Worm (Caenorhabditis elegans) whole organism, L3 larva: Measurements from ENCODE around the gene T26C5.2.
A peak's percentile ranks its signal among the peaks of the same experiment; 100 is the strongest.

ENCODE experiments used
- R02D3.7 ChIP-seq: fragments of 150-350 bp; optimal IDR thresholded peaks from 2 replicates; lab custom pipeline; 2014; ENCODE audit warnings: missing biosample characterization, missing genetic modification characterization
- ZK546.5 ChIP-seq: sonication (generic microtip); optimal IDR thresholded peaks from 2 replicates; lab custom pipeline; 2017; ENCODE audit warnings: missing biosample characterization, missing genetic modification characterization
- aly-2 ChIP-seq: fragments of 150-350 bp; optimal IDR thresholded peaks from 2 replicates; lab custom pipeline; 2014; ENCODE audit warnings: missing biosample characterization, missing genetic modification characterization
- ama-1 ChIP-seq: fragments of 150-350 bp; optimal IDR thresholded peaks from 2 replicates; lab custom pipeline; 2018
- ceh-16 ChIP-seq: sonication (generic microtip); optimal IDR thresholded peaks from 2 replicates; lab custom pipeline; 2017; ENCODE audit warnings: missing biosample characterization, missing genetic modification characterization
- ceh-28 ChIP-seq: fragments of 150-350 bp; optimal IDR thresholded peaks from 2 replicates; lab custom pipeline; 2014; ENCODE audit warnings: missing biosample characterization, missing genetic modification reagents, missing genetic modification characterization
- ceh-82 ChIP-seq: fragments of 150-350 bp; optimal IDR thresholded peaks from 2 replicates; lab custom pipeline; 2014; ENCODE audit warnings: missing biosample characterization, missing genetic modification characterization
- ceh-9 ChIP-seq: sonication (generic microtip); optimal IDR thresholded peaks from 2 replicates; lab custom pipeline; 2018; ENCODE audit warnings: missing biosample characterization, missing genetic modification characterization
- daf-12 ChIP-seq: fragments of 150-350 bp; optimal IDR thresholded peaks from 2 replicates; lab custom pipeline; 2014; ENCODE audit warnings: missing biosample characterization, missing genetic modification reagents, missing genetic modification characterization
- egl-27 ChIP-seq: sonication (generic microtip); optimal IDR thresholded peaks from 4 replicates; lab custom pipeline; 2017; ENCODE audit warnings: missing biosample characterization, missing genetic modification reagents, missing genetic modification characterization
- egl-5 ChIP-seq: fragments of 150-350 bp; optimal IDR thresholded peaks from 2 replicates; lab custom pipeline; 2017; ENCODE audit warnings: missing biosample characterization, missing genetic modification reagents, missing genetic modification characterization, inconsistent platforms
- elt-1 ChIP-seq: fragments of 150-350 bp; optimal IDR thresholded peaks from 2 replicates; lab custom pipeline; 2014; ENCODE audit warnings: missing biosample characterization, missing genetic modification characterization
- elt-2 ChIP-seq: sonication (generic microtip); optimal IDR thresholded peaks from 2 replicates; lab custom pipeline; 2016; ENCODE audit warnings: missing genetic modification reagents, mild to moderate bottlenecking, missing genetic modification characterization, missing compliant biosample characterization
- elt-3 ChIP-seq, 3 experiments: fragments of 150-350 bp in 1 of 3; sonication (generic microtip) in 2 of 3; optimal IDR thresholded peaks; 2 replicates in 2 of 3; 4 replicates in 1 of 3; lab custom pipeline; 2014 to 2017; ENCODE audit warnings: missing biosample characterization in 3 of 3, missing genetic modification characterization in 3 of 3
- eor-1 ChIP-seq, 2 experiments: fragments of 150-350 bp; optimal IDR thresholded peaks; 2 replicates each; lab custom pipeline; 2014 to 2018; ENCODE audit warnings: missing biosample characterization in 2 of 2, missing genetic modification characterization in 2 of 2
- fkh-10 ChIP-seq: sonication (generic microtip); optimal IDR thresholded peaks from 2 replicates; lab custom pipeline; 2017; ENCODE audit warnings: missing biosample characterization, missing genetic modification reagents, missing genetic modification characterization
- fkh-2 ChIP-seq: fragments of 150-350 bp; optimal IDR thresholded peaks from 2 replicates; lab custom pipeline; 2014; ENCODE audit warnings: missing biosample characterization, missing genetic modification reagents, missing genetic modification characterization
- fos-1 ChIP-seq: fragments of 150-350 bp; optimal IDR thresholded peaks from 2 replicates; lab custom pipeline; 2014; ENCODE audit warnings: missing biosample characterization, missing genetic modification characterization
- hmg-11 ChIP-seq: sonication (generic microtip); optimal IDR thresholded peaks from 2 replicates; lab custom pipeline; 2016; ENCODE audit warnings: missing genetic modification characterization, missing compliant biosample characterization
- jun-1 ChIP-seq: fragments of 150-350 bp; optimal IDR thresholded peaks from 2 replicates; lab custom pipeline; 2014; ENCODE audit warnings: missing biosample characterization, missing genetic modification reagents, missing genetic modification characterization
- lin-15B ChIP-seq: fragments of 150-350 bp; optimal IDR thresholded peaks from 2 replicates; lab custom pipeline; 2014; ENCODE audit warnings: missing biosample characterization, missing genetic modification characterization
- lin-39 ChIP-seq: fragments of 150-350 bp; optimal IDR thresholded peaks from 2 replicates; lab custom pipeline; 2018; ENCODE audit warnings: missing biosample characterization, missing genetic modification reagents, missing genetic modification characterization
- lsy-12 ChIP-seq: sonication (generic microtip); optimal IDR thresholded peaks from 2 replicates; lab custom pipeline; 2016; ENCODE audit warnings: mild to moderate bottlenecking, missing genetic modification characterization, missing compliant biosample characterization
- mdl-1 ChIP-seq: fragments of 150-350 bp; optimal IDR thresholded peaks from 2 replicates; lab custom pipeline; 2014; ENCODE audit warnings: missing biosample characterization, missing genetic modification characterization
- mml-1 ChIP-seq: fragments of 150-350 bp; sonication (generic microtip); optimal IDR thresholded peaks from 3 replicates; lab custom pipeline; 2014; ENCODE audit warnings: missing biosample characterization, missing genetic modification characterization
- nfya-1 ChIP-seq: sonication (generic microtip); optimal IDR thresholded peaks from 2 replicates; lab custom pipeline; 2017; ENCODE audit warnings: missing genetic modification characterization, mild to moderate bottlenecking, missing compliant biosample characterization, antibody characterized with exemption, moderate library complexity; ENCODE audit not compliant: insufficient read depth
- nhr-11 ChIP-seq: fragments of 150-350 bp; optimal IDR thresholded peaks from 2 replicates; lab custom pipeline; 2014; ENCODE audit warnings: missing biosample characterization, missing genetic modification characterization
- nhr-12 ChIP-seq: fragments of 150-350 bp; optimal IDR thresholded peaks from 2 replicates; lab custom pipeline; 2014; ENCODE audit warnings: missing biosample characterization, missing genetic modification characterization
- nhr-23 ChIP-seq: fragments of 150-350 bp; optimal IDR thresholded peaks from 2 replicates; lab custom pipeline; 2014; ENCODE audit warnings: missing biosample characterization, missing genetic modification reagents, missing genetic modification characterization
- nhr-237 ChIP-seq: fragments of 150-350 bp; optimal IDR thresholded peaks from 2 replicates; lab custom pipeline; 2014; ENCODE audit warnings: missing biosample characterization, missing genetic modification characterization
- nhr-25 ChIP-seq: sonication (generic microtip); optimal IDR thresholded peaks from 2 replicates; lab custom pipeline; 2017; ENCODE audit warnings: missing biosample characterization, missing genetic modification characterization
- nhr-28 ChIP-seq: fragments of 150-350 bp; optimal IDR thresholded peaks from 2 replicates; lab custom pipeline; 2014; ENCODE audit warnings: missing biosample characterization, missing genetic modification characterization
- nhr-43 ChIP-seq: sonication (generic microtip); optimal IDR thresholded peaks from 2 replicates; lab custom pipeline; 2016; ENCODE audit warnings: mild to moderate bottlenecking, missing genetic modification characterization, missing compliant biosample characterization; ENCODE audit not compliant: poor library complexity, severe bottlenecking
- nhr-67 ChIP-seq: fragments of 150-350 bp; optimal IDR thresholded peaks from 2 replicates; lab custom pipeline; 2014; ENCODE audit warnings: missing biosample characterization, missing genetic modification characterization
- nhr-76 ChIP-seq: fragments of 150-350 bp; sonication (generic microtip); optimal IDR thresholded peaks from 5 replicates; lab custom pipeline; 2014; ENCODE audit warnings: missing biosample characterization, missing genetic modification characterization
- nhr-77 ChIP-seq: fragments of 150-350 bp; optimal IDR thresholded peaks from 2 replicates; lab custom pipeline; 2014; ENCODE audit warnings: missing biosample characterization, missing genetic modification characterization
- pha-4 ChIP-seq: fragments of 150-350 bp; optimal IDR thresholded peaks from 2 replicates; lab custom pipeline; 2014; ENCODE audit warnings: missing biosample characterization, missing genetic modification reagents, missing genetic modification characterization
- pqm-1 ChIP-seq: fragments of 150-350 bp; optimal IDR thresholded peaks from 2 replicates; lab custom pipeline; 2017; ENCODE audit warnings: missing biosample characterization, missing genetic modification characterization, inconsistent platforms
- sea-2 ChIP-seq: fragments of 150-350 bp; sonication (generic microtip); optimal IDR thresholded peaks from 4 replicates; lab custom pipeline; 2014; ENCODE audit warnings: missing biosample characterization, missing genetic modification reagents, missing genetic modification characterization
- skn-1 ChIP-seq: fragments of 150-350 bp; optimal IDR thresholded peaks from 2 replicates; lab custom pipeline; 2014; ENCODE audit warnings: missing biosample characterization, missing genetic modification characterization
- snpc-4 ChIP-seq: fragments of 150-350 bp; optimal IDR thresholded peaks from 2 replicates; lab custom pipeline; 2014; ENCODE audit warnings: missing biosample characterization, missing genetic modification characterization
- tbx-2 ChIP-seq: sonication (generic microtip); optimal IDR thresholded peaks from 2 replicates; lab custom pipeline; 2016; ENCODE audit warnings: mild to moderate bottlenecking, missing genetic modification characterization, missing compliant biosample characterization
- unc-39 ChIP-seq: sonication (generic microtip); optimal IDR thresholded peaks from 4 replicates; lab custom pipeline; 2017; ENCODE audit warnings: missing biosample characterization, missing genetic modification characterization
- unc-62 ChIP-seq: fragments of 150-350 bp; sonication (generic microtip); optimal IDR thresholded peaks from 4 replicates; lab custom pipeline; 2014; ENCODE audit warnings: missing biosample characterization, missing genetic modification reagents, missing genetic modification characterization
- zag-1 ChIP-seq: fragments of 150-350 bp; optimal IDR thresholded peaks from 2 replicates; lab custom pipeline; 2014; ENCODE audit warnings: missing biosample characterization, missing genetic modification characterization
- ztf-11 ChIP-seq: fragments of 150-350 bp; optimal IDR thresholded peaks from 2 replicates; lab custom pipeline; 2014; ENCODE audit warnings: missing biosample characterization, missing genetic modification characterization
- ztf-4 ChIP-seq: fragments of 150-350 bp; optimal IDR thresholded peaks from 2 replicates; lab custom pipeline; 2014; ENCODE audit warnings: missing biosample characterization, missing genetic modification characterization

T26C5.2 gene

ce11 chrII:9283668-9284357 lies 50.8 kb downstream of the T26C5.2 start:
- TF ChIP-seq ztf-11, result no peak
- TF ChIP-seq skn-1 (tag; lab: Kevin White, UChicago), result peak; percentile 70
- no peak for TF ChIP-seq zag-1
- TF ChIP-seq ZK546.5 (tag; lab: Kevin White, UChicago), result no peak
- TF ChIP-seq unc-62 (GFP tag; lab: Kevin White, UChicago), result no peak
- peak; percentile 8 for TF ChIP-seq nhr-11 (tag; lab: Kevin White, UChicago)
- peak; percentile 24 for TF ChIP-seq ama-1 (lab: Kevin White, UChicago)
- peak; percentile 82 for TF ChIP-seq pha-4
- TF ChIP-seq nhr-25, result peak; percentile 62
- TF ChIP-seq nhr-12 (tag; lab: Kevin White, UChicago), result no peak
- TF ChIP-seq pqm-1 (tag; lab: Kevin White, UChicago), result peak; percentile 75
- TF ChIP-seq hmg-11 (tag; lab: Kevin White, UChicago), result no peak
- peak; percentile 74 for TF ChIP-seq fos-1
- no peak for TF ChIP-seq fkh-2 (tag; lab: Kevin White, UChicago)
- peak; percentile 51 for TF ChIP-seq lin-39 (tag; lab: Kevin White, UChicago)
- no peak for TF ChIP-seq ceh-82 (tag; lab: Kevin White, UChicago)
- TF ChIP-seq lin-15B, result no peak
- no peak for TF ChIP-seq eor-1 (tag; optimal IDR thresholded peaks at IDR 0.05; lab: Kevin White, UChicago)
- no peak for TF ChIP-seq nhr-28 (tag; lab: Kevin White, UChicago)
- TF ChIP-seq ceh-16 (tag; lab: Kevin White, UChicago), result no peak
- no peak for TF ChIP-seq nhr-67 (tag; lab: Kevin White, UChicago)
- peak; percentile 42 for TF ChIP-seq egl-5 (tag; lab: Kevin White, UChicago)
- TF ChIP-seq ceh-9 (tag; lab: Kevin White, UChicago), result no peak
- peak; percentile 29 for TF ChIP-seq mml-1
- no peak for TF ChIP-seq snpc-4 (tag; lab: Kevin White, UChicago)
- no peak for TF ChIP-seq aly-2 (tag; lab: Kevin White, UChicago)
- TF ChIP-seq sea-2 (GFP tag; lab: Kevin White, UChicago), result no peak
- TF ChIP-seq ceh-28, result peak; percentile 71
- TF ChIP-seq lsy-12 (tag; lab: Kevin White, UChicago), result peak; percentile 54
- peak; percentile 84 for TF ChIP-seq nhr-23
- peak; percentile 89 for TF ChIP-seq elt-2
- peak; percentile 32 for TF ChIP-seq elt-1 (tag; lab: Kevin White, UChicago)
- no peak for TF ChIP-seq nhr-76 (tag; lab: Kevin White, UChicago)
- TF ChIP-seq nhr-43, result peak; percentile 90
- peak; percentile 69 for TF ChIP-seq nfya-1
- peak; percentile 29 for TF ChIP-seq egl-27 (tag; lab: Kevin White, UChicago)
- peak; percentile 82 for TF ChIP-seq mdl-1
- no peak for TF ChIP-seq fkh-10
- no peak for TF ChIP-seq unc-39 (tag; lab: Kevin White, UChicago)
- TF ChIP-seq ztf-4 (tag; lab: Kevin White, UChicago), result no peak
- peak; percentile 72 for TF ChIP-seq jun-1
- TF ChIP-seq elt-3 (tag; optimal IDR thresholded peaks at IDR 0.05; lab: Kevin White, UChicago), result peak in 1 of 3 experiments; percentile 51
- TF ChIP-seq R02D3.7 (tag; lab: Kevin White, UChicago), result no peak
- TF ChIP-seq nhr-77 (tag; lab: Kevin White, UChicago), result no peak
- TF ChIP-seq tbx-2 (tag; lab: Kevin White, UChicago), result no peak
- no peak for TF ChIP-seq nhr-237
- no peak for TF ChIP-seq daf-12 (tag; lab: Kevin White, UChicago)
